Worm (Caenorhabditis elegans): ENCODE results near the gene W08F4.13.

DNA sequence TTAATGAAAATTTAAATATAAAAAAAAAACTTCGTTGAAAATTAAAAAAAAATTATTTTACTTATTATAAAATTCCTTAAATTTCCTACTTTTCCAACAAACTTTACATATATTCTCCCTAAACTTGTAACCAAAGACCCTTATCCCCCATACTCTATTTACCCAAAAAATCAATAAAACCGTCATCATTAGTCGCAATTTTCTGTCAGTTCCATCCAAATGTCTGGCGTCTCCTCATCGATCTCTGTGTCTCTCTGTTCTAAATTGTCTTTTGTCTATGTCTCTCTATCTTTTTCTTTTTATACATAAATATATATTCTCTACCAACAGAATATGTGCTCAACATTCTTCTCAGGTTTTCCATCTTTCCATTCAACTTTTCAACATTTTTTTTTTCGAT lies 29.2 kb upstream of the W08F4.13 start:
- no peak for TF ChIP-seq ztf-25 (GFP tag; IDR thresholded peaks at IDR 0.05)
- no peak for TF ChIP-seq ceh-58 (GFP tag; IDR thresholded peaks at IDR 0.05)
- no peak for TF ChIP-seq unc-62 (GFP tag; optimal IDR thresholded peaks at IDR 0.05)
- TF ChIP-seq ama-1 (optimal IDR thresholded peaks at IDR 0.05): no peak
- TF ChIP-seq ama-1 (GFP tag; optimal IDR thresholded peaks at IDR 0.05): no peak
- TF ChIP-seq ztf-3 (GFP tag; optimal IDR thresholded peaks at IDR 0.05): no peak
- TF ChIP-seq lin-54 (GFP tag; optimal IDR thresholded peaks at IDR 0.05): no peak
- no peak for TF ChIP-seq B0035.1 (tag; optimal IDR thresholded peaks at IDR 0.05)
- TF ChIP-seq lin-35 (GFP tag; optimal IDR thresholded peaks at IDR 0.05): no peak
- TF ChIP-seq nhr-120 (GFP tag; IDR thresholded peaks at IDR 0.05): no peak
